Worm (Caenorhabditis elegans): ENCODE results near the gene C27D6.12.

DNA sequence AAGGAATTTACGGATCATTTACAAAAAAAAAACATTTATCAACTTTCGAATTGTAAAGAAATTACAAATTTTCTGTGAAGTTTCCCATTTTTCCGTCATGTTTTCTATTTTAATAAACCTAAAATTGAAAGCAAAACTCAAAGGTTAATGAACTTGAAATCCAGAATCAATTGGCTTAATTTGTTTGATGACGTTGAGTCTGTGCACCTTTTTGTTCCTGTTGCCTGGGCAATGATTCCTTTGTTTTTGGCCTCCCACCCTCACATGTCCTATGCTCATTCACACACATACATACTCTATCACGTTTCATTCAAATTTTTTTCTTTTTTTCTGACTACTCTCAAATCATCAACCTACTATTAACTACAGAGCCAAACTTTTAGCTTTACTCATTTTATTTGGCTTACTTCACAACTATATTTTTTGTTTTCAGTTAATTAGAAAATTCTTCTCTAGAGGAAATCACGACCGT, 41.5 kb downstream of the C27D6.12 start, which contains the start of gene F58A6.2:
- TF ChIP-seq sptf-1 (tag; optimal IDR thresholded peaks at IDR 0.05) (no peak), ceh-83 (GFP tag; optimal IDR thresholded peaks at IDR 0.05) (no peak), unc-62 (GFP tag; optimal IDR thresholded peaks at IDR 0.05) (no peak), nhr-12 (tag; optimal IDR thresholded peaks at IDR 0.05) (no peak), pha-4 (tag; optimal IDR thresholded peaks at IDR 0.05) (no peak), lsy-2 (tag; optimal IDR thresholded peaks at IDR 0.05) (no peak), ham-2 (GFP tag; optimal IDR thresholded peaks at IDR 0.05) (no peak)
